Fruit fly (Drosophila melanogaster) whole organism, pupa: ENCODE measurements around the gene Sec10.

Experiments
- CG10348 ChIP-seq: fragments of 200-800 bp; sonication (Bioruptor generic); IDR thresholded peaks from 2 replicates; pipeline ENCODE4 v1.3.6; 2022; ENCODE audit warnings: missing biosample characterization, missing genetic modification characterization
- CG12605 ChIP-seq: fragments of 200-800 bp; sonication (Bioruptor generic); IDR thresholded peaks from 2 replicates; pipeline ENCODE4 v1.3.6; 2022; ENCODE audit warnings: missing biosample characterization, missing genetic modification characterization
- CG13204 ChIP-seq: fragments of 200-800 bp; sonication (Bioruptor generic); optimal IDR thresholded peaks from 2 replicates; lab custom pipeline; 2018; ENCODE audit warnings: missing biosample characterization, mild to moderate bottlenecking, missing genetic modification characterization, moderate library complexity
- CG14655 ChIP-seq: fragments of 200-800 bp; sonication (Bioruptor generic); optimal IDR thresholded peaks from 3 replicates; lab custom pipeline; 2017; ENCODE audit warnings: mild to moderate bottlenecking, missing biosample characterization, missing genetic modification reagents, missing genetic modification characterization
- CG15710 ChIP-seq: fragments of 200-800 bp; sonication (Bioruptor generic); optimal IDR thresholded peaks from 2 replicates; lab custom pipeline; 2018; ENCODE audit warnings: missing biosample characterization, mild to moderate bottlenecking, missing genetic modification characterization, moderate library complexity
- CG17806 ChIP-seq: fragments of 200-800 bp; sonication (Bioruptor generic); optimal IDR thresholded peaks from 2 replicates; lab custom pipeline; 2018; ENCODE audit warnings: missing biosample characterization, mild to moderate bottlenecking, missing genetic modification characterization, moderate library complexity
- CG32121 ChIP-seq: fragments of 200-800 bp; sonication (Bioruptor generic); IDR thresholded peaks from 2 replicates; pipeline ENCODE4 v1.3.6; 2022; ENCODE audit warnings: missing biosample characterization, missing genetic modification characterization
- CG34367 ChIP-seq: fragments of 200-800 bp; sonication (Bioruptor generic); optimal IDR thresholded peaks from 2 replicates; lab custom pipeline; 2018; ENCODE audit warnings: missing biosample characterization, mild to moderate bottlenecking, missing genetic modification characterization
- CG4496 ChIP-seq: fragments of 200-800 bp; sonication (Bioruptor generic); IDR thresholded peaks from 3 replicates; pipeline ENCODE4 v1.3.6; 2022; ENCODE audit warnings: missing biosample characterization, missing genetic modification characterization
- CG8159 ChIP-seq: fragments of 200-800 bp; sonication (Bioruptor generic); optimal IDR thresholded peaks from 3 replicates; lab custom pipeline; 2018; ENCODE audit warnings: missing biosample characterization, mild to moderate bottlenecking, missing genetic modification characterization, moderate library complexity
- CG8301 ChIP-seq: fragments of 200-800 bp; sonication (Bioruptor generic); optimal IDR thresholded peaks from 2 replicates; lab custom pipeline; 2018; ENCODE audit warnings: missing biosample characterization, mild to moderate bottlenecking, missing genetic modification characterization
- CG9948 ChIP-seq: fragments of 200-800 bp; sonication (Bioruptor generic); optimal IDR thresholded peaks from 2 replicates; lab custom pipeline; 2018; ENCODE audit warnings: missing biosample characterization, mild to moderate bottlenecking, missing genetic modification characterization, moderate library complexity
- D1 ChIP-seq: fragments of 200-800 bp; sonication (Bioruptor generic); optimal IDR thresholded peaks from 2 replicates; lab custom pipeline; 2018; ENCODE audit warnings: missing biosample characterization, mild to moderate bottlenecking, missing genetic modification characterization, moderate library complexity
- EcR ChIP-seq: fragments of 200-800 bp; sonication (Bioruptor generic); optimal IDR thresholded peaks from 3 replicates; lab custom pipeline; 2019; ENCODE audit warnings: missing biosample characterization, missing genetic modification characterization, mild to moderate bottlenecking, moderate library complexity, missing genetic modification reagents
- Ets98B ChIP-seq: fragments of 200-800 bp; sonication (Bioruptor generic); IDR thresholded peaks from 2 replicates; pipeline ENCODE4 v1.3.6; 2022; ENCODE audit warnings: missing biosample characterization, missing genetic modification characterization
- Pif1A ChIP-seq: fragments of 200-800 bp; sonication (Bioruptor generic); optimal IDR thresholded peaks from 3 replicates; lab custom pipeline; 2016; ENCODE audit warnings: missing biosample characterization, missing genetic modification characterization
- Pif1B ChIP-seq: fragments of 200-800 bp; sonication (Bioruptor generic); optimal IDR thresholded peaks from 3 replicates; lab custom pipeline; 2016; ENCODE audit warnings: missing biosample characterization, missing genetic modification characterization
- Snoo ChIP-seq: fragments of 200-800 bp; sonication (Bioruptor generic); optimal IDR thresholded peaks from 3 replicates; lab custom pipeline; 2017; ENCODE audit warnings: missing biosample characterization, mild to moderate bottlenecking, missing genetic modification characterization, inconsistent platforms
- fd96Ca ChIP-seq: fragments of 200-800 bp; sonication (Bioruptor generic); IDR thresholded peaks from 3 replicates; pipeline ENCODE4 v1.3.6; 2022; ENCODE audit warnings: missing biosample characterization, missing genetic modification characterization
- gl ChIP-seq: fragments of 200-800 bp; sonication (Bioruptor generic); optimal IDR thresholded peaks from 2 replicates; lab custom pipeline; 2018; ENCODE audit warnings: missing biosample characterization, mild to moderate bottlenecking, missing genetic modification characterization
- rn ChIP-seq: fragments of 200-800 bp; sonication (Bioruptor generic); IDR thresholded peaks from 2 replicates; pipeline ENCODE4 v1.3.6; 2022; ENCODE audit warnings: missing biosample characterization, missing genetic modification characterization

Gene Sec10

DNA sequence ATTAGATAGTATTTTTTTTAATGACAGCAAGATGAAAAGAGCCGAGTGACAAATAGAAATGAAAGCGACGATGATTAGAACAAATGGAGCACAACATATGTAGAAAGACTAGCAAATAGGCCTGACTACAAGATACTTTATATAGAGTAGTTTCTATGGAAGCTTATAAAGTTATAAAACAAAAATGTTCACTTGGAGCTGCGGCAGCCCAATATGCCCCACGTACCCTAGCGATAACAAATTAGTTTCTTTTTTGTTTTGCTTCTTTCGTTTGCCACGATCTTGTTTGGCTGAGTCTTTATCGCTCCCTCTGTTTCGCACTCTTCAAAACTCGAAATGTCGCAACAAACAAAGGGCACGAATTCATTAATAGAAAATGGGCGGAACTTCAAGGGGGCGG, 33.9 kb upstream of the Sec10 start:
- no peak for TF ChIP-seq fd96Ca
- TF ChIP-seq Pif1B (GFP tag; lab: Kevin White, UChicago): no peak
- no peak for TF ChIP-seq CG32121
- TF ChIP-seq CG12605 (GFP tag; lab: Robert Waterston, UW): no peak
- no peak for TF ChIP-seq CG8301 (tag; lab: Kevin White, UChicago)
- TF ChIP-seq rn (GFP tag; lab: Robert Waterston, UW): no peak
- TF ChIP-seq CG4496 (GFP tag; lab: Robert Waterston, UW): no peak
- TF ChIP-seq CG17806: no peak
- TF ChIP-seq CG8159 (tag; lab: Kevin White, UChicago): no peak
- TF ChIP-seq D1 (tag; lab: Kevin White, UChicago): no peak
- TF ChIP-seq CG9948 (tag; lab: Kevin White, UChicago): no peak
- TF ChIP-seq Ets98B (GFP tag; lab: Robert Waterston, UW): no peak
- TF ChIP-seq, all 21 proteins: peak for 0

DNA sequence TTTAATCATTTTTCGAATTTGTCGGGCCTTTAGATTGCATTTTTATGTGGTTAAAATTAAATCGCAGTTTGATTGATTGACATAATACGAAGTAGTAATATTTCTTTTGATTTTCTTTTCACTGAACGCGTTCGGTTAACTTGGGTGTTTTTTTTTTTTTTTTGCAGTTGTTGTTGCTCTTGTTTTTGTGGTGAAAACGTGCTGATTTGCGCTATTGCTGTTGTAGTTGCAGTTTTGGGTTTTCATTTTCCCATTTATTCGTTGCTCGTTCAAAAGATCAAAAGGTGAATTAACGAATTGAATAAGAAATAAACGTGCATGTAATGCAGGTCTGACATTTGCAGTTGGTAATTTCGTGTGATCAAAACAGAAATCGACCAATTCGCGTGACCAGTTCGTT, 33.2 kb upstream of the Sec10 start:
- TF ChIP-seq fd96Ca (no peak), CG34367 (tag; lab: Kevin White, UChicago) (no peak), Pif1A (no peak), D1 (tag; lab: Kevin White, UChicago) (no peak), CG10348 (GFP tag; lab: Robert Waterston, UW) (no peak), CG8301 (tag; lab: Kevin White, UChicago) (no peak), CG4496 (GFP tag; lab: Robert Waterston, UW) (no peak), EcR (GFP tag; lab: Kevin White, UChicago) (no peak), Ets98B (GFP tag; lab: Robert Waterston, UW) (no peak), CG12605 (GFP tag; lab: Robert Waterston, UW) (no peak), Pif1B (GFP tag; lab: Kevin White, UChicago) (no peak), Snoo (no peak), CG8159 (tag; lab: Kevin White, UChicago) (no peak), gl (tag; lab: Kevin White, UChicago) (no peak), CG9948 (tag; lab: Kevin White, UChicago) (no peak), CG13204 (GFP tag; lab: Kevin White, UChicago) (no peak)

DNA sequence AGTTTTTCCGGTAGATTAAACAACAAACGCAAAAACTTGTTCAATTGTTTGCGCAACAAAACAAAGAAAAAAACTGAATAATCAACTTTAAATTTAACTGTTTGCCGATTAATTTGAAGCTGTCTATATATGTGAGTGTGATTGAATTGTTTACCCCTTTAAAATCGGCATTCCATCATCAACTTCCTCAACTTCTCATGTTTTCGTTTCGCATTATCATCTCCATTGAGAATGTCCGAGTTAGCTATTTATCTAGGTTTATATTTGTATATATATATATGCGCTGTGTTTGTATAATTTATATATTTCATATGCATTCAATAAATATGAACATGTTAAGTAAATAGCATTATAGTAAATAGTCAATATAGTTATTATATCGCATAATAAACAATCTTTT, 32.2 kb upstream of the Sec10 start:
- no peak for TF ChIP-seq D1 (tag; lab: Kevin White, UChicago)
- no peak for TF ChIP-seq gl (tag; lab: Kevin White, UChicago)
- TF ChIP-seq CG32121: no peak
- TF ChIP-seq CG14655 (GFP tag; lab: Kevin White, UChicago): no peak

DNA sequence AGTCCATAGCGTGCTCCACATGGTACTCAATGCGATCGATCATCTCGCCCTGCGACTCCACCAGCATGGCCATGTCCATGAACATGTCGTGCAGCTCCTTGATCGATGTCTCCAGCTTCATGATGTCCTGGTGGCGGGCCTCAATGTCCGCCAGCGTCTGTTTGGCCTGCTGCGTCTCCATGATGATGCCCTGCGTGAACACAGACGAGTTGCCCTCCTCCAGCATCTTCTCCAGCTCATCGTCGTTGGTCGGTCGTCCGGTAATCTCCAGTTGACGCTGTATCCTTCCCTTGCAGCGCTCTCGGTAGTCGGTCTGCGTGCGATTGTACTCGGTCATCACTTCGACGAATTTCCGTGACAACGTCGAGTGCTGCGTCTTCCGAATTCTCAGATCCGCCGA, 30.9 kb upstream of the Sec10 start:
- no peak for TF ChIP-seq CG12605 (GFP tag; lab: Robert Waterston, UW)
- no peak for TF ChIP-seq CG32121
- TF ChIP-seq CG17806: no peak
- TF ChIP-seq, all 21 proteins: peak for 0

DNA sequence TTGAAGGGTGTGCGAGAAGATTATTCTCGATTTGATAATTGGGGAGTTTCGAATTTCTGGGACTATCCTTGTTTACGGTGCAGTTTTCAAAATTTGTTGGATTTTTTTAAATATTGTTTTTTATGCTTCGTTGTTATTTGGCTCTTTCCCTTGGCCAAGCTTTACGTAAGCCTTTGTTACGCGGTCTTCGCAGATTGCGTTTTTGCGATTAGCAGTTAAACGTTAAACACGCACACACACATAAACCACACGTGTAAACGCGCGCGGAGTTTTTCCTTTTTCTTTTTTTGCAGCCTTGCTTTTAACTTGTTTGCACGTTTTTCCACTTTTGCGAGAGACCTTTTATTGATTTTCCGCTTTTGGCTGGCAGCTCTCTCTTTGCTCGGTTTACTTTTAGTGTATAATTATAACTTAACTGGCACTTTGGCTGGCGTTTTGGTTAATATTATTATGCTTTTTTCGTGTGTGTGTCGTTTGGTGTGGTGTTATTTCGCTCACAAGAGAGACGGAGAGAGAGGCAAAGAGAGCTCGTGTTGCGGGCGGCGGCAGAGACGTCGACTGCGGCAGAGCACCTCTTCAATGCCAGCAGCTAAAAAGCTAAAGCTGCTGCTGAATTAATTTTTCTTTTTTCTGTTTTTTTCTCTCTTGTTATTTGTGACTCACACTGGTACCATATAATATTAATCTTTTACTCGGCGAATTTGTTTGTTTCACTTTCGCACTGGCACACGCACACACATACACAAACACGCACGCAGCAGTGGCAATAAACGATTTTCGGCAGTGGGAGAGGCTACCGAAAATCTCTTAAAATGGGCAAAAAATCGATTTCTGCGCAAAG, 29.9 kb upstream of the Sec10 start:
- TF ChIP-seq D1 (tag; lab: Kevin White, UChicago) (no peak), CG8301 (tag; lab: Kevin White, UChicago) (peak; percentile 3)

DNA sequence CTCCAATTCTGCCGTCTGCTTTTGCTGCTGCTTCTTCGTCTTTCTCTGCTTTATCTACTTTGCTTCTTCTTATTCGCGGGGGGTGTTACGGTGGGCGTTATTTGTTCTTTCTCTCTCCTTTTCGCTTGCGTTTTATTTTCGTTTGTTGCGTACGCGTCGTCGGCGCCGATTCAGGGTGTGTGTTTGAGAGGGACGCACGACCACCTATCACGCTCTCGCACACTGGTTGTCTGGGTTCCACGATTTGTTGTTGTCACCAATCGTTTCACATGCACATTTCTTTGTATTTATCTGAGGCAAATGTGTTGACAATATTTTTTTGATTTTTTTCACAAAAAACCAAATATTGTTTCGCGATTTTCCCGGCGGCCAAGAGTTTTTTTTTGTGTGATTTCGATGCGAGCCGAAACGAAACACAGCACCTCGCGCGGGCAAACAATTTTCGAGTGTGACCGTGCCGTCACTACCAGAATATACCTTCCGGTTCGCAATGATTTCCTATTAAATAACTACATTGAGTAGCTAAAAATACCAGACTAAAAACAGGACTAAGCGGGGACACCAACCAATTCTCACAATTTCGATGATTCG, 29.2 kb upstream of the Sec10 start, which contains the start of gene Syx1A:
TSS of gene Syx1A (minus strand) at position 452 of the 591 bp plus-strand sequence.
- TF ChIP-seq Snoo (peak; percentile 22), CG14655 (GFP tag; lab: Kevin White, UChicago) (no peak), fd96Ca (no peak), D1 (tag; lab: Kevin White, UChicago) (peak; percentile 75), CG8159 (tag; lab: Kevin White, UChicago) (peak; percentile 12), CG4496 (GFP tag; lab: Robert Waterston, UW) (no peak), EcR (GFP tag; lab: Kevin White, UChicago) (peak; percentile 15), CG34367 (tag; lab: Kevin White, UChicago) (peak; percentile 10), CG10348 (GFP tag; lab: Robert Waterston, UW) (no peak)

dm6 chr3R:24106059-24106631, 28.5 kb upstream of the Sec10 start:
- TF ChIP-seq CG34367 (tag; lab: Kevin White, UChicago) (peak; percentile 5), D1 (tag; lab: Kevin White, UChicago) (no peak), CG8301 (tag; lab: Kevin White, UChicago) (peak; percentile 46), CG12605 (GFP tag; lab: Robert Waterston, UW) (no peak), Snoo (peak; percentile 47), CG14655 (GFP tag; lab: Kevin White, UChicago) (peak; percentile 17), CG15710 (peak; percentile 1), CG13204 (GFP tag; lab: Kevin White, UChicago) (no peak), CG17806 (peak; percentile 41), Pif1B (GFP tag; lab: Kevin White, UChicago) (peak; percentile 82), CG4496 (GFP tag; lab: Robert Waterston, UW) (no peak), gl (tag; lab: Kevin White, UChicago) (no peak), Pif1A (peak; percentile 79), fd96Ca (no peak), CG8159 (tag; lab: Kevin White, UChicago) (peak; percentile 10), EcR (GFP tag; lab: Kevin White, UChicago) (peak; percentile 94)
